Worm (Caenorhabditis elegans): ENCODE data around the gene T22G5.3.

- TF ChIP-seq ama-1 (optimal IDR thresholded peaks at IDR 0.05): no peak
- TF ChIP-seq pes-1 (GFP tag; IDR thresholded peaks at IDR 0.05): no peak
- no peak for TF ChIP-seq tra-4 (tag; optimal IDR thresholded peaks at IDR 0.05)
These were observed 27.6 kb downstream of the T22G5.3 start for ce11 chrV:13908120-13908915.
